Worm (Caenorhabditis elegans): ENCODE measurements around the gene srw-40.
A peak's percentile ranks its signal among the peaks of the same experiment; 100 is the strongest.

The srw-40 gene

ce11 chrII:4306921-4307630 is 8.8 kb downstream of the srw-40 start, which contains the start of gene Y52E8A.3:
TSS of gene Y52E8A.3 (minus strand) at chrII:4306971.
- no peak for TF ChIP-seq unc-39 (tag; optimal IDR thresholded peaks at IDR 0.05)
- TF ChIP-seq blmp-1 (tag; optimal IDR thresholded peaks at IDR 0.05; ENCODE audit: insufficient read depth): no peak
- TF ChIP-seq lin-13 (GFP tag; optimal IDR thresholded peaks at IDR 0.05): no peak
- no peak for TF ChIP-seq R02D3.7 (tag; optimal IDR thresholded peaks at IDR 0.05)
- TF ChIP-seq nhr-21 (tag; optimal IDR thresholded peaks at IDR 0.05): no peak
- TF ChIP-seq nhr-6 (tag; optimal IDR thresholded peaks at IDR 0.05): no peak

- TF ChIP-seq snpc-4 (tag; optimal IDR thresholded peaks at IDR 0.05): no peak
- TF ChIP-seq ceh-16 (tag; optimal IDR thresholded peaks at IDR 0.05): no peak
- TF ChIP-seq sem-4 (tag; optimal IDR thresholded peaks at IDR 0.05): no peak
- no peak for TF ChIP-seq mdl-1 (tag; optimal IDR thresholded peaks at IDR 0.05)
- TF ChIP-seq ama-1 (optimal IDR thresholded peaks at IDR 0.05): no peak
- no peak for TF ChIP-seq nhr-12 (tag; optimal IDR thresholded peaks at IDR 0.05)
- TF ChIP-seq ztf-1 (GFP tag; conservative IDR thresholded peaks at IDR 0.05): no peak
- no peak for TF ChIP-seq nhr-21 (tag; optimal IDR thresholded peaks at IDR 0.05)
- TF ChIP-seq egl-27 (tag; optimal IDR thresholded peaks at IDR 0.05): no peak
- no peak for TF ChIP-seq crh-2 (tag; optimal IDR thresholded peaks at IDR 0.05)
- no peak for TF ChIP-seq ztf-11 (tag; optimal IDR thresholded peaks at IDR 0.05)
- TF ChIP-seq sma-3 (GFP tag; optimal IDR thresholded peaks at IDR 0.05): no peak
- TF ChIP-seq lin-11 (tag; optimal IDR thresholded peaks at IDR 0.05): no peak
- no peak for TF ChIP-seq Y55F3AM.14 (GFP tag; optimal IDR thresholded peaks at IDR 0.05)
Observed at ce11 chrII:4301307-4301706, 14.6 kb downstream of the srw-40 start, which contains the start of gene gtf-2F1. TSS of gene gtf-2F1 (plus strand) at chrII:4301607.

ce11 chrII:4299227-4299703 is 16.6 kb downstream of the srw-40 start, which contains the start of gene sco-1:
TSS of gene sco-1 (plus strand) at chrII:4299653.
- TF ChIP-seq lsy-2 (tag; optimal IDR thresholded peaks at IDR 0.05): peak; percentile 93 to 97
- TF ChIP-seq C34F6.9 (tag; optimal IDR thresholded peaks at IDR 0.05): peak; percentile 95
- TF ChIP-seq unc-55 (GFP tag; optimal IDR thresholded peaks at IDR 0.05): peak; percentile 99
- no peak for TF ChIP-seq ztf-1 (GFP tag; conservative IDR thresholded peaks at IDR 0.05)
- peak; percentile 85 for TF ChIP-seq snpc-4 (tag; optimal IDR thresholded peaks at IDR 0.05)
- TF ChIP-seq dmd-4 (tag; optimal IDR thresholded peaks at IDR 0.05): peak; percentile 31
- TF ChIP-seq crh-2 (tag; optimal IDR thresholded peaks at IDR 0.05): peak; percentile 97
- peak; percentile 34 for TF ChIP-seq nhr-12 (tag; optimal IDR thresholded peaks at IDR 0.05)
- TF ChIP-seq R02D3.7 (tag; optimal IDR thresholded peaks at IDR 0.05): peak; percentile 100
- TF ChIP-seq F13H6.1 (tag; optimal IDR thresholded peaks at IDR 0.05): peak; percentile 94
- TF ChIP-seq ztf-11 (tag; optimal IDR thresholded peaks at IDR 0.05): peak; percentile 32
- peak; percentile 95 for TF ChIP-seq mab-5 (tag; optimal IDR thresholded peaks at IDR 0.05)
- TF ChIP-seq nhr-129 (tag; optimal IDR thresholded peaks at IDR 0.05): peak; percentile 79
- no peak for TF ChIP-seq nhr-23 (tag; optimal IDR thresholded peaks at IDR 0.05)
- TF ChIP-seq fos-1 (tag; optimal IDR thresholded peaks at IDR 0.05): peak; percentile 91
- no peak for TF ChIP-seq unc-39 (tag; optimal IDR thresholded peaks at IDR 0.05)
- TF ChIP-seq lin-11 (tag; optimal IDR thresholded peaks at IDR 0.05): peak; percentile 96
- TF ChIP-seq ztf-4 (tag; optimal IDR thresholded peaks at IDR 0.05): peak; percentile 82
- TF ChIP-seq blmp-1 (tag; optimal IDR thresholded peaks at IDR 0.05; ENCODE audit: insufficient read depth): peak; percentile 74
- TF ChIP-seq lin-13 (GFP tag; optimal IDR thresholded peaks at IDR 0.05): peak; percentile 97
- TF ChIP-seq nhr-77 (tag; optimal IDR thresholded peaks at IDR 0.05): peak; percentile 73
- no peak for TF ChIP-seq aly-2 (tag; optimal IDR thresholded peaks at IDR 0.05)
- peak; percentile 96 for TF ChIP-seq nhr-25 (tag; optimal IDR thresholded peaks at IDR 0.05)
- peak; percentile 81 for TF ChIP-seq nhr-6 (tag; optimal IDR thresholded peaks at IDR 0.05)
- TF ChIP-seq elt-1 (tag; optimal IDR thresholded peaks at IDR 0.05): no peak
- no peak for TF ChIP-seq elt-3 (tag; optimal IDR thresholded peaks at IDR 0.05)
- TF ChIP-seq nhr-11 (tag; optimal IDR thresholded peaks at IDR 0.05): no peak
- TF ChIP-seq zag-1 (tag; optimal IDR thresholded peaks at IDR 0.05): peak; percentile 56
- no peak for TF ChIP-seq peb-1 (tag; optimal IDR thresholded peaks at IDR 0.05)
- peak; percentile 94 for TF ChIP-seq sem-4 (tag; optimal IDR thresholded peaks at IDR 0.05)
- peak; percentile 82 for TF ChIP-seq unc-62 (GFP tag; optimal IDR thresholded peaks at IDR 0.05)
- TF ChIP-seq lin-39 (tag; optimal IDR thresholded peaks at IDR 0.05): no peak
- no peak for TF ChIP-seq mbf-1 (tag; optimal IDR thresholded peaks at IDR 0.05)
- peak; percentile 84 for TF ChIP-seq Y55F3AM.14 (GFP tag; optimal IDR thresholded peaks at IDR 0.05)
- TF ChIP-seq nhr-21 (tag; optimal IDR thresholded peaks at IDR 0.05): peak; percentile 94
- TF ChIP-seq nhr-10 (tag; optimal IDR thresholded peaks at IDR 0.05): peak; percentile 49
- peak; percentile 63 for TF ChIP-seq ama-1 (optimal IDR thresholded peaks at IDR 0.05)
- TF ChIP-seq egl-27 (tag; optimal IDR thresholded peaks at IDR 0.05): peak; percentile 95
- no peak for TF ChIP-seq alr-1 (tag; optimal IDR thresholded peaks at IDR 0.05)
- peak; percentile 98 for TF ChIP-seq sma-3 (GFP tag; optimal IDR thresholded peaks at IDR 0.05)
- peak; percentile 4 for TF ChIP-seq skn-1 (tag; optimal IDR thresholded peaks at IDR 0.05)
- peak; percentile 95 for TF ChIP-seq ceh-16 (tag; optimal IDR thresholded peaks at IDR 0.05)
- TF ChIP-seq ZK546.5 (tag; optimal IDR thresholded peaks at IDR 0.05): peak; percentile 72
- TF ChIP-seq sma-9 (GFP tag; optimal IDR thresholded peaks at IDR 0.05): peak; percentile 98
- TF ChIP-seq sma-9 (tag; optimal IDR thresholded peaks at IDR 0.05): no peak
